Worm (Caenorhabditis elegans) whole organism, mixed stage, embryonic: Measurements from ENCODE around the gene nas-27.

Experiments used
- blmp-1 ChIP-seq: fragments of 150-350 bp; optimal IDR thresholded peaks from 2 replicates; lab custom pipeline; 2014; ENCODE audit warnings: missing biosample characterization, missing genetic modification characterization
- ceh-39 ChIP-seq: fragments of 150-350 bp; optimal IDR thresholded peaks from 2 replicates; lab custom pipeline; 2014; ENCODE audit warnings: missing biosample characterization, missing genetic modification characterization
- ceh-43 ChIP-seq: fragments of 200-800 bp; sonication (Bioruptor generic); optimal IDR thresholded peaks from 2 replicates; lab custom pipeline; 2018; ENCODE audit warnings: mild to moderate bottlenecking, missing genetic modification characterization, moderate library complexity, missing compliant biosample characterization
- ceh-83 ChIP-seq: fragments of 200-800 bp; sonication (Bioruptor generic); optimal IDR thresholded peaks from 2 replicates; lab custom pipeline; 2018; ENCODE audit warnings: mild to moderate bottlenecking, missing genetic modification characterization, missing compliant biosample characterization
- ces-1 ChIP-seq: fragments of 150-350 bp; optimal IDR thresholded peaks from 2 replicates; lab custom pipeline; 2014; ENCODE audit warnings: missing biosample characterization, missing genetic modification reagents, missing genetic modification characterization
- cnd-1 ChIP-seq: fragments of 200-800 bp; sonication (Bioruptor generic); optimal IDR thresholded peaks from 2 replicates; lab custom pipeline; 2018; ENCODE audit warnings: mild to moderate bottlenecking, missing genetic modification characterization, missing compliant biosample characterization
- drap-1 ChIP-seq: fragments of 200-800 bp; sonication (Bioruptor generic); optimal IDR thresholded peaks from 3 replicates; lab custom pipeline; 2018; ENCODE audit warnings: mild to moderate bottlenecking, missing genetic modification characterization, missing compliant biosample characterization
- elt-1 ChIP-seq: sonication (generic microtip); optimal IDR thresholded peaks from 2 replicates; lab custom pipeline; 2017; ENCODE audit warnings: missing genetic modification characterization, mild to moderate bottlenecking, missing compliant biosample characterization, antibody characterized with exemption, moderate library complexity, borderline replicate concordance; ENCODE audit not compliant: insufficient read depth
- elt-3 ChIP-seq: fragments of 150-350 bp; optimal IDR thresholded peaks from 2 replicates; lab custom pipeline; 2014; ENCODE audit warnings: missing biosample characterization, missing genetic modification characterization
- flh-1 ChIP-seq: fragments of 200-800 bp; sonication (Bioruptor generic); optimal IDR thresholded peaks from 2 replicates; lab custom pipeline; 2018; ENCODE audit warnings: mild to moderate bottlenecking, missing genetic modification characterization, moderate library complexity, missing compliant biosample characterization
- ham-2 ChIP-seq: fragments of 200-800 bp; sonication (Bioruptor generic); optimal IDR thresholded peaks from 2 replicates; lab custom pipeline; 2018; ENCODE audit warnings: mild to moderate bottlenecking, missing genetic modification characterization, missing compliant biosample characterization
- hlh-1 ChIP-seq: fragments of 150-350 bp; optimal IDR thresholded peaks from 2 replicates; lab custom pipeline; 2014; ENCODE audit warnings: missing biosample characterization, missing genetic modification reagents, missing genetic modification characterization
- lin-32 ChIP-seq: fragments of 200-800 bp; sonication (Bioruptor generic); optimal IDR thresholded peaks from 2 replicates; lab custom pipeline; 2018; ENCODE audit warnings: mild to moderate bottlenecking, missing genetic modification characterization, missing compliant biosample characterization
- lsy-2 ChIP-seq: fragments of 150-350 bp; optimal IDR thresholded peaks from 2 replicates; lab custom pipeline; 2014; ENCODE audit warnings: missing biosample characterization, missing genetic modification characterization
- mab-5 ChIP-seq: fragments of 150-350 bp; optimal IDR thresholded peaks from 2 replicates; lab custom pipeline; 2014; ENCODE audit warnings: missing biosample characterization, missing genetic modification characterization
- nhr-12 ChIP-seq: fragments of 150-350 bp; optimal IDR thresholded peaks from 2 replicates; lab custom pipeline; 2014; ENCODE audit warnings: missing biosample characterization, missing genetic modification characterization
- nhr-2 ChIP-seq: fragments of 150-350 bp; optimal IDR thresholded peaks from 2 replicates; lab custom pipeline; 2014; ENCODE audit warnings: missing biosample characterization, missing genetic modification characterization
- nhr-237 ChIP-seq: fragments of 150-350 bp; optimal IDR thresholded peaks from 2 replicates; lab custom pipeline; 2014; ENCODE audit warnings: missing biosample characterization, missing genetic modification characterization
- nhr-76 ChIP-seq: sonication (generic microtip); optimal IDR thresholded peaks from 2 replicates; lab custom pipeline; 2017; ENCODE audit warnings: missing biosample characterization, missing genetic modification characterization
- pha-4 ChIP-seq: fragments of 150-350 bp; optimal IDR thresholded peaks from 2 replicates; lab custom pipeline; 2018; ENCODE audit warnings: missing biosample characterization, missing genetic modification reagents, missing genetic modification characterization
- sem-2 ChIP-seq: fragments of 200-800 bp; sonication (Bioruptor generic); optimal IDR thresholded peaks from 2 replicates; lab custom pipeline; 2018; ENCODE audit warnings: mild to moderate bottlenecking, missing genetic modification characterization, missing compliant biosample characterization
- snpc-4 ChIP-seq: fragments of 150-350 bp; optimal IDR thresholded peaks from 2 replicates; lab custom pipeline; 2014; ENCODE audit warnings: missing biosample characterization, missing genetic modification characterization
- sptf-1 ChIP-seq: sonication (generic microtip); optimal IDR thresholded peaks from 2 replicates; lab custom pipeline; 2017; ENCODE audit warnings: mild to moderate bottlenecking, missing genetic modification characterization, moderate library complexity, missing compliant biosample characterization
- tbx-8 ChIP-seq: fragments of 200-800 bp; sonication (Bioruptor generic); optimal IDR thresholded peaks from 2 replicates; lab custom pipeline; 2018; ENCODE audit warnings: mild to moderate bottlenecking, missing genetic modification characterization, moderate library complexity, missing compliant biosample characterization
- unc-39 ChIP-seq: fragments of 150-350 bp; optimal IDR thresholded peaks from 2 replicates; lab custom pipeline; 2014; ENCODE audit warnings: missing biosample characterization, missing genetic modification characterization
- unc-62 ChIP-seq: fragments of 150-350 bp; optimal IDR thresholded peaks from 2 replicates; lab custom pipeline; 2014; ENCODE audit warnings: missing biosample characterization, missing genetic modification reagents, missing genetic modification characterization
- zip-8 ChIP-seq: fragments of 150-350 bp; optimal IDR thresholded peaks from 2 replicates; lab custom pipeline; 2014; ENCODE audit warnings: missing biosample characterization, missing genetic modification characterization
- ztf-11 ChIP-seq: fragments of 150-350 bp; optimal IDR thresholded peaks from 2 replicates; lab custom pipeline; 2014; ENCODE audit warnings: missing biosample characterization, missing genetic modification characterization

Gene nas-27

DNA sequence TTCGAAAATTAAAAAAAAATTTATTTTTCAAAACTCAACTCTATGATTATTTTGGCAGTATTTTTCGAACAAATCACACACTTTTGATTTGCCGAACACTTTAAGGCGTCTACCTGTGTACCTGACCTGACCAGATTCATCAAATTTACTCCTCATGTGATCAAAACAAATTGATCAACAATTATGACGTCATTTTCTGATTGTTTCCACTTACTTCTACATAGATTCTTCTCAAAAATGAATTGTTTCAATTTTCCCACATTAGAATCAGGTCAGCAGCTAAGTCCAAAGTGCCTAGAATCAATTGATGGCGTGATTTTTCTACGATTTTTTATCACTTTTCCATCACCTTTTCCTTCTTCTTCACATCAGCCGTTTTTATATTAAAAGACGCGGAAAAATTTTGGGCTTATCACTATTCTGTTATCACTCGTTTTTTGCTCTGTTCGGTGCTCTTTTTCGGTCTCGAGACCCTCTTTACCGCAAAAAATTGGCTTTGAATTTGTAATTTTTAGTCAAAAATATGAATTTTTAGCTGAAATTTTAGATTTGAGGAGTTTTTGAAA is 35.9 kb downstream of the nas-27 start:
- peak; percentile 58 for TF ChIP-seq zip-8 (tag; lab: Kevin White, UChicago)
- no peak for TF ChIP-seq lin-32 (GFP tag; lab: Kevin White, UChicago)

DNA sequence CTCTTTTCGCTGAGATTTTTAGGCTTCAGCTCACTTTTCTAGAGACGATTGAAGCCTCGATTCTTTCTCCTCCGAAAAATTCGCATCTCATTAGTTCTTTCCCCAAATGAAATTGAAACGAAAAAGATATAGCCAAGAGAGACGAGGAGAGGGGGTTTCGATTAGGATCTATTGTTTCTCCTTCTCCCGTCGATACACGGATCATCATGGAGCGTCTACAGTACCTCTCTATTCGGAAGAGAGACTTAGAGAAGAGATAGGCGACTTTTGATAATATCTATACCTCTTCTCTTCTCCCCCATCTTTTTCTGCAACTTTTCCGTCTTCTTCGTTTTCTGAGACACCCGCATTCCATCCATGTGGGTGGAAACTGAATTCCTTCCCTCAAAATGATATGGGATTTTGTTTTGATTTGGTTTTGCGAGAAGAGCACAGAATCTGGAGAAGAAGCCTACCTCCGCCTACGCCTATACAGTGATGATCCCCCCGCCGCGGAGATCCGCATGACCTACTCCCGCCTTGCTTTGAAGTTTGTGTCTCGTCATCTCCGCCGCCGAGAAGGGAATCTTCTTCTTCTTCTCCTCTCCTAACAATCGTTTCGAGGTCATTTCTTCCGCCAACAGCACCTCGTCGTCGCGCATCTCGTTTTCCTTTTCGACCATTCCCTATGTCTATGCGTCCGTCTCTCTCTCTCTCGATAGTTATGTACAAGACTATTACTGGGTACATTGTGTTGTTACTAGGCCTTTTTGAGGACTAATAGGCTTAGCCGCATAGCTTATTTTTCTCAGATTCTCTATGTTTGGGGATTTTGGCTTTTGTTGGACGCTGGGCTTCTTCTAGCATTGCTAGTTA is 37.2 kb downstream of the nas-27 start:
- TF ChIP-seq nhr-2 (tag; lab: Kevin White, UChicago), result no peak
- TF ChIP-seq unc-39, result no peak
- no peak for TF ChIP-seq ceh-43 (GFP tag; lab: Kevin White, UChicago)
- no peak for TF ChIP-seq sem-2 (GFP tag; lab: Kevin White, UChicago)
- TF ChIP-seq nhr-12 (tag; lab: Kevin White, UChicago), result no peak
- no peak for TF ChIP-seq zip-8 (tag; lab: Kevin White, UChicago)
- TF ChIP-seq ztf-11 (tag; lab: Kevin White, UChicago), result no peak
- peak; percentile 12 for TF ChIP-seq blmp-1 (tag; lab: Kevin White, UChicago)
- TF ChIP-seq ham-2, result peak; percentile 37
- TF ChIP-seq mab-5 (tag; lab: Kevin White, UChicago), result no peak
- no peak for TF ChIP-seq sptf-1 (tag; lab: Kevin White, UChicago)
- no peak for TF ChIP-seq flh-1 (GFP tag; lab: Kevin White, UChicago)
- no peak for TF ChIP-seq snpc-4 (tag; lab: Kevin White, UChicago)
- no peak for TF ChIP-seq tbx-8 (GFP tag; lab: Kevin White, UChicago)
- peak; percentile 97 for TF ChIP-seq elt-1 (tag; lab: Kevin White, UChicago)
- no peak for TF ChIP-seq nhr-237 (tag; lab: Kevin White, UChicago)
- TF ChIP-seq drap-1, result no peak
- TF ChIP-seq unc-62 (GFP tag; lab: Kevin White, UChicago), result no peak
- TF ChIP-seq, all 35 proteins: peak for 3

DNA sequence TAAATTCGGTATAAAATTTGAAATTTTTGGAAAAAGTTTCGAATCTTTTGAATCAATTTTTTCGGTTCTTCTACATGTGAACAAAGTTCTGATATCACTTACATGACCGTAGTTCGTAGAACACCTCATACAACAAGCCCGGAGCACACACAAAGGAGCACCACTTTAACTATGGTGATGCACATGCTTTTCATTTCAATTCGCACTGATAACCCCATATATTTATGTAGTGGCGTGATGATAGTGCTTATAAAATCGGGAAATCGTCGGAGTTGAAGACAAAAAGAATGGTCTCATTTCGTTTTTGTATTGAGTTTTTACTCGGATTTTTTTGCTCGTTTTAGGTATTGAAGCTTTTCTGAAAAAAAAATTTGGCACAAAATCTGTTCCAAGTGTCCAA is 38.4 kb downstream of the nas-27 start, which contains the start of gene W09B6.4:
W09B6.4 (minus strand) TSS at position 151 of the 400 bp plus-strand sequence.
- TF ChIP-seq ceh-83 (GFP tag; lab: Kevin White, UChicago) (no peak), ceh-39 (tag; lab: Kevin White, UChicago) (no peak)

DNA sequence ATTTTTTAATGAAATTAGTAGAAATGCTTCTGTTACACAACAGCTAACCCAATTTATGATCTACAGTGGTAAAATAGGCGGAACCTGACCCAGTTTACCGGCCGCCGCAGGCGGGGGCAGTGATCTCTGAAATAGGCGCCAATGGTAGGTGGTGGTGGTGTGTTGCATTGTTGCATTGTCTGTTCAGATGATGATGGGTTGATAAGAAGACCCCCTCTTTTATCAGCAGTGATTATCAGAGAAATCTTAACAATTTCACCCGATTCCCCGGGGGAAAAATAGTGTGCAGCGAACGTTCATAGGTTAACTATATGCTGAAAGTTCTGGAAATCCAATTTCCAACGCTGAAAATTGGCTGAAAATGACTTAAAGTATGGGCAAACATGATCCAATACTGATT is 40.5 kb downstream of the nas-27 start:
- TF ChIP-seq nhr-237 (tag; lab: Kevin White, UChicago) (no peak), unc-62 (GFP tag; lab: Kevin White, UChicago) (no peak), ham-2 (no peak), cnd-1 (tag; lab: Kevin White, UChicago) (no peak), pha-4 (tag; lab: Kevin White, UChicago) (no peak), nhr-76 (tag; lab: Kevin White, UChicago) (no peak), elt-1 (tag; lab: Kevin White, UChicago) (peak; percentile 63)

DNA sequence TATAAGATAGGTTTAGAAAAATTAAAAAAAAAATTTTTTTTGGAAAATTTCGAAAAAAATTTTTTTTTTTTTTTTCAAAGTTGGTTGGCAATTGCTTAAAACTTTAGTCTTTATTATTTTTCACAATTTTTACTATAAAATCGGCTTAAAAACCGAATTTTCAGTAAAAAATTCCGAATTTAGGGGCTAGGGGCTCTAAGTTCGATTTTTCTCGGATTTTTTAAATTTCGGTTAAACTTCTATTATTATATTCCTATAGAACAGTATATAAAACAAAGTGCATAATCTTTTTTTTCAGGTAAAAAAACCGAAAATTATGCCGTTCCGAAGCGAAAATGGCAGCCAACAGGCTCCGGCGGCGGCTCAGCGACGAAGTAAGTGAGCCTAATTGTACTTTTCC is 42.6 kb downstream of the nas-27 start, which contains the start of gene pod-2:
pod-2 (plus strand) TSS at position 301 of the 400 bp plus-strand sequence.
- no peak for TF ChIP-seq elt-3 (tag; lab: Kevin White, UChicago)
- TF ChIP-seq hlh-1 (tag; lab: Kevin White, UChicago), result no peak
- TF ChIP-seq blmp-1 (tag; lab: Kevin White, UChicago), result no peak
- TF ChIP-seq nhr-76 (tag; lab: Kevin White, UChicago), result no peak
- TF ChIP-seq nhr-12 (tag; lab: Kevin White, UChicago), result no peak
- TF ChIP-seq sem-2 (GFP tag; lab: Kevin White, UChicago), result no peak
- no peak for TF ChIP-seq drap-1
- no peak for TF ChIP-seq lin-32 (GFP tag; lab: Kevin White, UChicago)
- TF ChIP-seq lsy-2 (tag; lab: Kevin White, UChicago), result no peak
- no peak for TF ChIP-seq unc-62 (GFP tag; lab: Kevin White, UChicago)
- TF ChIP-seq snpc-4 (tag; lab: Kevin White, UChicago), result no peak
- no peak for TF ChIP-seq cnd-1 (tag; lab: Kevin White, UChicago)
- TF ChIP-seq unc-39, result no peak
- TF ChIP-seq ces-1, result no peak
- TF ChIP-seq mab-5 (tag; lab: Kevin White, UChicago), result no peak
- no peak for TF ChIP-seq elt-1 (tag; lab: Kevin White, UChicago)
- no peak for TF ChIP-seq sptf-1 (tag; lab: Kevin White, UChicago)
